Worm (Caenorhabditis elegans): ENCODE data around the gene ZK470.1.

DNA sequence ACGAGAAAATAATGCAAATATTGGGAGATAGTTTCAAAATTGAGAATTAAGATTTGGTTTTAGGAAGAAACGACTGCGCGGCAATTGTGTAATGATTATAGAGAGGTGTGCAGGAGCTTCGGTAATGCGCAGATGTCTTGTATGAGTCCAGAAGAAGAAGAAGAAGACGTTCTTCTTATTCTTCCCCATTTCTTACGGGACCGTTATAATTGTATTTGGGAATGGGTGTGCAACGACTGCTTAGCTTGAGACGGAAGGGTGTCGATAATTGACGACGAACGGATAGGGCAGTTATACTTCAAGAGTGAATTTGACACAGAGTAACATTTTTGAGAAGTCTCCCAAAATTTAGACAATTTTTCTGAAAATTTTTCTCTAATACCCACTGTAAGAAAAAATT is 34.8 kb upstream of the ZK470.1 start:
- TF ChIP-seq snpc-4 (GFP tag; optimal IDR thresholded peaks at IDR 0.05) = no peak
- TF ChIP-seq snpc-4 (tag; optimal IDR thresholded peaks at IDR 0.05) = no peak
- TF ChIP-seq mes-4 (tag; optimal IDR thresholded peaks at IDR 0.05) = no peak
- TF ChIP-seq ama-1 (optimal IDR thresholded peaks at IDR 0.05) = no peak
- no peak for TF ChIP-seq ama-1 (GFP tag; optimal IDR thresholded peaks at IDR 0.05)
- no peak for TF ChIP-seq ztf-22 (GFP tag; optimal IDR thresholded peaks at IDR 0.05)
- no peak for TF ChIP-seq egl-18 (GFP tag; IDR thresholded peaks at IDR 0.05)

All from whole organism, young adult.